Fruit fly (Drosophila melanogaster) whole organism, adult: ENCODE measurements around the gene dl.

ENCODE experiments used
- CG11617 ChIP-seq: fragments of 200-800 bp; sonication (Bioruptor generic); optimal IDR thresholded peaks from 2 replicates; lab custom pipeline; 2017; ENCODE audit warnings: mild to moderate bottlenecking, missing biosample characterization, missing genetic modification reagents, missing genetic modification characterization
- CG12768 ChIP-seq: fragments of 200-800 bp; sonication (Bioruptor generic); optimal IDR thresholded peaks from 2 replicates; lab custom pipeline; 2017; ENCODE audit warnings: missing biosample characterization, missing genetic modification characterization, mild to moderate bottlenecking, moderate library complexity, missing genetic modification reagents
- CG14711 ChIP-seq: fragments of 200-800 bp; sonication (Bioruptor generic); optimal IDR thresholded peaks from 2 replicates; lab custom pipeline; 2018; ENCODE audit warnings: missing biosample characterization, mild to moderate bottlenecking, missing genetic modification characterization, moderate library complexity
- CG1620 ChIP-seq: fragments of 200-800 bp; sonication (Bioruptor generic); optimal IDR thresholded peaks from 2 replicates; lab custom pipeline; 2016; ENCODE audit warnings: missing biosample characterization, missing genetic modification characterization
- CG33017 ChIP-seq: fragments of 200-800 bp; sonication (Bioruptor generic); optimal IDR thresholded peaks from 2 replicates; lab custom pipeline; 2018; ENCODE audit warnings: missing biosample characterization, mild to moderate bottlenecking, missing genetic modification characterization, moderate library complexity
- CG5204 ChIP-seq: fragments of 200-800 bp; sonication (Bioruptor generic); optimal IDR thresholded peaks from 2 replicates; lab custom pipeline; 2016; ENCODE audit warnings: missing biosample characterization, missing genetic modification characterization
- CG7045 ChIP-seq: fragments of 200-800 bp; sonication (Bioruptor generic); optimal IDR thresholded peaks from 2 replicates; lab custom pipeline; 2017; ENCODE audit warnings: missing biosample characterization, mild to moderate bottlenecking, missing genetic modification characterization
- CG7101 ChIP-seq: fragments of 200-800 bp; sonication (Bioruptor generic); optimal IDR thresholded peaks from 2 replicates; lab custom pipeline; 2018; ENCODE audit warnings: missing biosample characterization, mild to moderate bottlenecking, missing genetic modification characterization, moderate library complexity
- Clk ChIP-seq: fragments of 200-800 bp; sonication (Bioruptor generic); optimal IDR thresholded peaks from 2 replicates; lab custom pipeline; 2017; ENCODE audit warnings: missing biosample characterization, missing genetic modification characterization
- Crg-1 ChIP-seq: fragments of 200-800 bp; sonication (Bioruptor generic); optimal IDR thresholded peaks from 2 replicates; lab custom pipeline; 2016; ENCODE audit warnings: missing biosample characterization, missing genetic modification characterization
- Hr96 ChIP-seq: fragments of 200-800 bp; sonication (Bioruptor generic); optimal IDR thresholded peaks from 2 replicates; lab custom pipeline; 2016; ENCODE audit warnings: missing biosample characterization, missing genetic modification characterization
- Mnt ChIP-seq: fragments of 200-800 bp; sonication (Bioruptor generic); optimal IDR thresholded peaks from 2 replicates; lab custom pipeline; 2016; ENCODE audit warnings: missing biosample characterization, mild to moderate bottlenecking, missing genetic modification characterization
- bab1 ChIP-seq: fragments of 200-800 bp; sonication (Bioruptor generic); optimal IDR thresholded peaks from 3 replicates; lab custom pipeline; 2019; ENCODE audit warnings: missing biosample characterization, mild to moderate bottlenecking, missing genetic modification characterization, moderate library complexity
- cic ChIP-seq: fragments of 200-800 bp; sonication (Bioruptor generic); optimal IDR thresholded peaks from 2 replicates; lab custom pipeline; 2017; ENCODE audit warnings: missing biosample characterization, mild to moderate bottlenecking, missing genetic modification characterization, moderate library complexity
- cnc ChIP-seq, 2 experiments: fragments of >200 bp; optimal IDR thresholded peaks; 2 replicates each; lab custom pipeline; 2017
- kay ChIP-seq: fragments of 200-800 bp; sonication (Bioruptor generic); peaks from one replicate; lab custom pipeline; 2016; ENCODE audit warnings: missing biosample characterization, missing genetic modification characterization, borderline replicate concordance
- ovo ChIP-seq: fragments of 200-800 bp; sonication (Bioruptor generic); optimal IDR thresholded peaks from 2 replicates; lab custom pipeline; 2016; ENCODE audit warnings: missing biosample characterization, missing genetic modification characterization
- pad ChIP-seq: fragments of 200-800 bp; sonication (Bioruptor generic); optimal IDR thresholded peaks from 3 replicates; lab custom pipeline; 2017; ENCODE audit warnings: missing biosample characterization, missing genetic modification characterization, mild to moderate bottlenecking, moderate library complexity, missing genetic modification reagents
- tj ChIP-seq: fragments of 200-800 bp; sonication (Bioruptor generic); optimal IDR thresholded peaks from 3 replicates; lab custom pipeline; 2017; ENCODE audit warnings: missing biosample characterization, mild to moderate bottlenecking, missing genetic modification characterization, moderate library complexity
- toe ChIP-seq: fragments of 200-800 bp; sonication (Bioruptor generic); optimal IDR thresholded peaks from 2 replicates; lab custom pipeline; 2016; ENCODE audit warnings: missing biosample characterization, missing genetic modification characterization

Gene dl

dm6 chr2L:17427187-17427586 is 23.0 kb downstream of the dl start:
- TF ChIP-seq CG11617 (GFP tag; lab: Kevin White, UChicago) (peak; percentile 31), CG7045 (GFP tag; lab: Kevin White, UChicago) (peak; percentile 30), kay (GFP tag; lab: Kevin White, UChicago) (no peak), cic (GFP tag; lab: Kevin White, UChicago) (no peak), CG5204 (GFP tag; lab: Kevin White, UChicago) (peak; percentile 58), tj (peak; percentile 19), CG1620 (GFP tag; lab: Kevin White, UChicago) (no peak), Crg-1 (no peak), toe (no peak), Clk (no peak), CG33017 (tag; lab: Kevin White, UChicago) (peak; percentile 65), CG12768 (GFP tag; lab: Kevin White, UChicago) (peak; percentile 52), Hr96 (GFP tag; lab: Kevin White, UChicago) (no peak), cnc (optimal IDR thresholded peaks at IDR 0.05; lab: Kevin White, UChicago) (no peak), ovo (no peak), CG7101 (tag; lab: Kevin White, UChicago) (peak; percentile 24), pad (GFP tag; lab: Kevin White, UChicago) (no peak), bab1 (GFP tag; lab: Kevin White, UChicago) (no peak), CG14711 (peak; percentile 28), Mnt (GFP tag; lab: Kevin White, UChicago) (no peak)

DNA sequence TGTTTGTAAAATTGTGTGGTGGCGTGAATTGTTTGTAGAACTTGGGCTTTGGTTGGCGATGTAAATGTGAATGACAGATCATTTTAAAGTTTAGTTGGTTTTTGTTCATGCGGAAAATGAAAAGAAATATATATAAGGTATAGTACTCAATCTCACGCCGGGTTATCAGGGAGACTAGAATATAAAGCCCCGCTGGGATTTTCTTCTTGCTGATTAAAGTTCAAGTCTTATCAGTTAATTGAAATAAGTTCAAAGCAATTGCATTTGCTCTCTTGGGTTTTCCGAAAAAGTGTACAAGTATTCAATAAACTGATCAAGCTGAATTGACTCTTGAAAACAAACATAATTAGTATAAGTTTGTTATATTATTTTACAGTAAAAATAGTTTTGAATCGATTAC is 24.8 kb downstream of the dl start:
- TF ChIP-seq Crg-1 (no peak), kay (GFP tag; lab: Kevin White, UChicago) (peak; percentile 3), CG12768 (GFP tag; lab: Kevin White, UChicago) (no peak), Hr96 (GFP tag; lab: Kevin White, UChicago) (no peak)

- TF ChIP-seq CG5204 (GFP tag; lab: Kevin White, UChicago) (no peak), CG7101 (tag; lab: Kevin White, UChicago) (no peak), Hr96 (GFP tag; lab: Kevin White, UChicago) (no peak), pad (GFP tag; lab: Kevin White, UChicago) (no peak), CG14711 (no peak), CG1620 (GFP tag; lab: Kevin White, UChicago) (no peak), tj (no peak), toe (no peak), kay (GFP tag; lab: Kevin White, UChicago) (no peak)
Measured at dm6 chr2L:17425005-17425404, 25.2 kb downstream of the dl start.

DNA sequence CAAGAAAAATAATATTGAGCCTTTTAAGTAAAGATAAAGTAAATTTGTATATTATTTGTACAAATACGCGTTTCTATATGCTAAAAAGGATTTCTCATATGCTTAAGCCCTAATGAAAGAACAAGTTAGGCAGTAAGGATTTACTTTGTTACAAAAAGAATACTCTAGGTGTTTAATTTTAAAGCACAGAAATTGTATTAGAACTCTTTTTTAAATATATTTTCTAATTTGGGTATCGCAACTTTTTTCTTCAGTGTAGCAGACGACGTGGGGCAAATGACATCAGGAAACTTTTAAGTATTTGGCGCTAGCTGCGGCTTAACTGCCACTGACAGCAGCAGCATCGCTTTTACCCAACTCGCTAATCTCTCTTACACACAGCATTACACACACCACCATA is 28.1 kb downstream of the dl start:
- TF ChIP-seq cic (GFP tag; lab: Kevin White, UChicago) (no peak), Crg-1 (no peak)

- no peak for TF ChIP-seq Crg-1
- TF ChIP-seq Clk = no peak
- no peak for TF ChIP-seq CG1620 (GFP tag; lab: Kevin White, UChicago)
- no peak for TF ChIP-seq pad (GFP tag; lab: Kevin White, UChicago)
- no peak for TF ChIP-seq tj
- TF ChIP-seq CG5204 (GFP tag; lab: Kevin White, UChicago) = no peak
- no peak for TF ChIP-seq ovo
- no peak for TF ChIP-seq CG7045 (GFP tag; lab: Kevin White, UChicago)
- no peak for TF ChIP-seq cic (GFP tag; lab: Kevin White, UChicago)
- TF ChIP-seq Hr96 (GFP tag; lab: Kevin White, UChicago) = no peak
- TF ChIP-seq CG11617 (GFP tag; lab: Kevin White, UChicago) = no peak
- TF ChIP-seq CG14711 = no peak
Measured at dm6 chr2L:17421366-17421765, 28.8 kb downstream of the dl start.

dm6 chr2L:17420419-17420818 is 29.7 kb downstream of the dl start:
- peak; percentile 55 for TF ChIP-seq kay (GFP tag; lab: Kevin White, UChicago)
- no peak for TF ChIP-seq CG12768 (GFP tag; lab: Kevin White, UChicago)

dm6 chr2L:17412533-17412932 is 37.6 kb downstream of the dl start, which contains the start of gene Rsph9:
Gene Rsph9, minus strand, starts transcription at chr2L:17412633.
- TF ChIP-seq CG7045 (GFP tag; lab: Kevin White, UChicago) = no peak
- TF ChIP-seq CG5204 (GFP tag; lab: Kevin White, UChicago) = no peak
- no peak for TF ChIP-seq bab1 (GFP tag; lab: Kevin White, UChicago)
- no peak for TF ChIP-seq CG11617 (GFP tag; lab: Kevin White, UChicago)
- TF ChIP-seq tj = no peak
- TF ChIP-seq CG1620 (GFP tag; lab: Kevin White, UChicago) = no peak
- no peak for TF ChIP-seq toe
- no peak for TF ChIP-seq Crg-1
- TF ChIP-seq ovo = no peak

DNA sequence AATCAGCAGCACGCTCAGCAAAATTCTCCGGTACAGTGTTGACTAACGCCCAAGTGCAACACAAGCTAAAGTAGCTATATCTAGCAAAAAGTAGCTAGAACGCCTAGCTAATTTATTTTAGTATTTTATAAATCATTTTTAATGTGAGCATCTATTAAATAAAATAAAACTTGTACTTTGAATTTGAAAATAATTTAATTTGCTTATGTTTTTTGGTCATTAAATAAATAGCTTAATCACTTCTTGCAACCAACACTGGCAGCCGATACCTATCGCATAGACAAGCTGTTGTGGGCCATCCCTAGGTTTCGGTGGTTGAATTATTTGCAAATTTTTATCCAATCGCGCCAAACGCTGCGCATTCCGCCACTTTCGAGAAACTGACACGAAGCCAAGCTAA is 39.8 kb downstream of the dl start, which contains the start of the genes Polr2J and CG15141:
Gene Polr2J (minus strand): TSS at position 49 of the 400 bp plus-strand sequence.
Gene CG15141 (plus strand): TSS at position 284 of the 400 bp plus-strand sequence.
- no peak for TF ChIP-seq kay (GFP tag; lab: Kevin White, UChicago)
- peak; percentile 78 for TF ChIP-seq toe
- TF ChIP-seq CG1620 (GFP tag; lab: Kevin White, UChicago) = peak; percentile 77
- peak; percentile 79 for TF ChIP-seq CG7045 (GFP tag; lab: Kevin White, UChicago)
- TF ChIP-seq Mnt (GFP tag; lab: Kevin White, UChicago) = peak; percentile 78
- TF ChIP-seq CG11617 (GFP tag; lab: Kevin White, UChicago) = peak; percentile 78
- TF ChIP-seq bab1 (GFP tag; lab: Kevin White, UChicago) = peak; percentile 67
- peak; percentile 77 for TF ChIP-seq CG14711
- peak; percentile 73 for TF ChIP-seq Hr96 (GFP tag; lab: Kevin White, UChicago)
- no peak for TF ChIP-seq cnc (optimal IDR thresholded peaks at IDR 0.05; lab: Kevin White, UChicago)
- no peak for TF ChIP-seq CG5204 (GFP tag; lab: Kevin White, UChicago)
- peak; percentile 61 for TF ChIP-seq Crg-1
- TF ChIP-seq pad (GFP tag; lab: Kevin White, UChicago) = peak; percentile 65
- TF ChIP-seq CG33017 (tag; lab: Kevin White, UChicago) = peak; percentile 73
- peak; percentile 74 for TF ChIP-seq ovo
- peak; percentile 85 for TF ChIP-seq CG7101 (tag; lab: Kevin White, UChicago)
- TF ChIP-seq cic (GFP tag; lab: Kevin White, UChicago) = peak; percentile 33
- peak; percentile 92 for TF ChIP-seq tj
- TF ChIP-seq CG12768 (GFP tag; lab: Kevin White, UChicago) = peak; percentile 73
- TF ChIP-seq Clk = peak; percentile 74
